Fruit fly (Drosophila melanogaster) whole organism, embryonic: ENCODE data around the gene nmo.

Experiments
- Ada2b ChIP-seq: fragments of 200-800 bp; sonication (Bioruptor generic); IDR thresholded peaks from 2 replicates; pipeline ENCODE4 v1.3.6; 2022; ENCODE audit warnings: missing biosample characterization, missing genetic modification characterization
- Atf-2 ChIP-seq: fragments of 200-800 bp; sonication (Bioruptor generic); optimal IDR thresholded peaks from 2 replicates; lab custom pipeline; 2016; ENCODE audit warnings: missing biosample characterization, missing genetic modification characterization
- BEAF-32 ChIP-seq: fragments of 200-800 bp; sonication (Bioruptor generic); optimal IDR thresholded peaks from 3 replicates; lab custom pipeline; 2017; ENCODE audit warnings: missing biosample characterization, missing genetic modification characterization, mild to moderate bottlenecking, moderate library complexity, missing genetic modification reagents
- Bteb2 ChIP-seq: fragments of 200-800 bp; sonication (Bioruptor generic); optimal IDR thresholded peaks from 2 replicates; lab custom pipeline; 2016; ENCODE audit warnings: missing biosample characterization, missing genetic modification characterization
- CG1024 ChIP-seq: fragments of 200-800 bp; sonication (Bioruptor generic); IDR thresholded peaks from 2 replicates; pipeline ENCODE4 v1.3.6; 2022; ENCODE audit warnings: missing biosample characterization, missing genetic modification characterization
- CG10959 ChIP-seq: fragments of 200-800 bp; sonication (Bioruptor generic); IDR thresholded peaks from 2 replicates; pipeline ENCODE4 v1.3.6; 2022; ENCODE audit warnings: missing biosample characterization, missing genetic modification characterization
- CG11456 ChIP-seq: fragments of 200-800 bp; sonication (Bioruptor generic); IDR thresholded peaks from 3 replicates; pipeline ENCODE4 v1.3.6; 2022; ENCODE audit warnings: missing biosample characterization, missing genetic modification characterization
- CG12236 ChIP-seq: fragments of 200-800 bp; sonication (Bioruptor generic); optimal IDR thresholded peaks from 2 replicates; lab custom pipeline; 2016; ENCODE audit warnings: missing biosample characterization, missing genetic modification characterization
- CG1233 ChIP-seq: fragments of 200-800 bp; sonication (Bioruptor generic); optimal IDR thresholded peaks from 4 replicates; lab custom pipeline; 2018; ENCODE audit warnings: missing biosample characterization, mild to moderate bottlenecking, missing genetic modification characterization
- CG12942 ChIP-seq: fragments of 200-800 bp; sonication (Bioruptor generic); optimal IDR thresholded peaks from 3 replicates; lab custom pipeline; 2016; ENCODE audit warnings: missing biosample characterization, missing genetic modification characterization
- CG14710 ChIP-seq: fragments of 200-800 bp; sonication (Bioruptor generic); optimal IDR thresholded peaks from 3 replicates; lab custom pipeline; 2019; ENCODE audit warnings: missing biosample characterization, mild to moderate bottlenecking, missing genetic modification characterization, moderate library complexity
- CG1647 ChIP-seq: fragments of 200-800 bp; sonication (Bioruptor generic); optimal IDR thresholded peaks from 3 replicates; lab custom pipeline; 2016; ENCODE audit warnings: missing biosample characterization, missing genetic modification characterization
- CG16863 ChIP-seq: fragments of 200-800 bp; sonication (Bioruptor generic); optimal IDR thresholded peaks from 3 replicates; lab custom pipeline; 2016; ENCODE audit warnings: missing biosample characterization, missing genetic modification characterization
- CG18476 ChIP-seq: fragments of 200-800 bp; sonication (Bioruptor generic); optimal IDR thresholded peaks from 2 replicates; lab custom pipeline; 2016; ENCODE audit warnings: missing biosample characterization, mild to moderate bottlenecking, missing genetic modification characterization
- CG18764 ChIP-seq: fragments of 200-800 bp; sonication (Bioruptor generic); optimal IDR thresholded peaks from 3 replicates; lab custom pipeline; 2016; ENCODE audit warnings: missing biosample characterization, missing genetic modification characterization
- CG30020 ChIP-seq: fragments of 200-800 bp; optimal IDR thresholded peaks from 2 replicates; lab custom pipeline; 2019; ENCODE audit warnings: missing biosample characterization, mild to moderate bottlenecking, missing genetic modification characterization, moderate library complexity
- CG3407 ChIP-seq: fragments of 200-800 bp; sonication (Bioruptor generic); optimal IDR thresholded peaks from 2 replicates; lab custom pipeline; 2018; ENCODE audit warnings: missing biosample characterization, mild to moderate bottlenecking, missing genetic modification characterization
- CG6689 ChIP-seq: fragments of 200-800 bp; sonication (Bioruptor generic); IDR thresholded peaks from 2 replicates; pipeline ENCODE4 v1.3.6; 2022; ENCODE audit warnings: missing biosample characterization, missing genetic modification characterization
- CG7928 ChIP-seq: fragments of 200-800 bp; sonication (Bioruptor generic); optimal IDR thresholded peaks from 2 replicates; lab custom pipeline; 2017; ENCODE audit warnings: missing biosample characterization, mild to moderate bottlenecking, missing genetic modification characterization
- CG8281 ChIP-seq: fragments of 200-800 bp; sonication (Bioruptor generic); optimal IDR thresholded peaks from 2 replicates; lab custom pipeline; 2018; ENCODE audit warnings: missing biosample characterization, mild to moderate bottlenecking, missing genetic modification characterization, moderate library complexity
- CG9215 ChIP-seq: fragments of 200-800 bp; sonication (Bioruptor generic); IDR thresholded peaks from 2 replicates; pipeline ENCODE4 v1.3.6; 2022; ENCODE audit warnings: missing biosample characterization, missing genetic modification characterization
- CG9437 ChIP-seq: fragments of 200-800 bp; sonication (Bioruptor generic); optimal IDR thresholded peaks from 2 replicates; lab custom pipeline; 2018; ENCODE audit warnings: missing biosample characterization, mild to moderate bottlenecking, missing genetic modification characterization
- CG9609 ChIP-seq: fragments of 200-800 bp; sonication (Bioruptor generic); optimal IDR thresholded peaks from 3 replicates; lab custom pipeline; 2016; ENCODE audit warnings: missing biosample characterization, missing genetic modification characterization
- CG9932 ChIP-seq: fragments of 200-800 bp; sonication (Bioruptor generic); IDR thresholded peaks from 2 replicates; pipeline ENCODE4 v1.3.6; 2022; ENCODE audit warnings: missing biosample characterization, missing genetic modification characterization
- CrebB ChIP-seq: fragments of 200-800 bp; sonication (Bioruptor generic); optimal IDR thresholded peaks from 3 replicates; lab custom pipeline; 2018; ENCODE audit warnings: missing biosample characterization, mild to moderate bottlenecking, missing genetic modification characterization
- D ChIP-seq, 2 experiments: fragments of 200-800 bp in 1 of 2; fragments of >200 bp in 1 of 2; sonication (Bioruptor generic) in 1 of 2; optimal IDR thresholded peaks; 2 replicates in 1 of 2; 3 replicates in 1 of 2; lab custom pipeline; 2017; ENCODE audit warnings: mild to moderate bottlenecking in 1 of 2, missing biosample characterization in 1 of 2, missing genetic modification characterization in 1 of 2, missing genetic modification reagents in 1 of 2
- Deaf1 ChIP-seq: fragments of 200-800 bp; optimal IDR thresholded peaks from 3 replicates; lab custom pipeline; 2019; ENCODE audit warnings: missing biosample characterization, mild to moderate bottlenecking, missing genetic modification characterization, moderate library complexity
- Dref ChIP-seq: fragments of 200-800 bp; sonication (Bioruptor generic); IDR thresholded peaks from 2 replicates; pipeline ENCODE4 v1.3.6; 2022; ENCODE audit warnings: missing biosample characterization, missing genetic modification characterization
- E2f1 ChIP-seq: fragments of 200-800 bp; sonication (Bioruptor generic); IDR thresholded peaks from 2 replicates; pipeline ENCODE4 v1.3.6; 2022; ENCODE audit warnings: missing biosample characterization, missing genetic modification characterization
- HHEX ChIP-seq: fragments of 200-800 bp; sonication (Bioruptor generic); optimal IDR thresholded peaks from 3 replicates; lab custom pipeline; 2017; ENCODE audit warnings: missing biosample characterization, mild to moderate bottlenecking, missing genetic modification characterization, missing genetic modification reagents
- Hey ChIP-seq: fragments of 200-800 bp; sonication (Bioruptor generic); optimal IDR thresholded peaks from 3 replicates; lab custom pipeline; 2018; ENCODE audit warnings: missing biosample characterization, mild to moderate bottlenecking, missing genetic modification characterization
- Lpt ChIP-seq: fragments of >200 bp; optimal IDR thresholded peaks from 2 replicates; lab custom pipeline; 2018; ENCODE audit warnings: missing biosample characterization, missing genetic modification characterization
- Pdp1 ChIP-seq, 2 experiments: fragments of 200-800 bp; sonication (Bioruptor generic); optimal IDR thresholded peaks; 3 replicates each; lab custom pipeline; 2016; ENCODE audit warnings: missing biosample characterization in 2 of 2, missing genetic modification characterization in 2 of 2, mild to moderate bottlenecking in 1 of 2, moderate library complexity in 1 of 2
- chinmo ChIP-seq: fragments of 200-800 bp; sonication (Bioruptor generic); IDR thresholded peaks from 4 replicates; pipeline ENCODE4 v1.3.6; 2022; ENCODE audit warnings: missing biosample characterization, missing genetic modification characterization; ENCODE audit not compliant: partially characterized antibody
- gsb ChIP-seq: fragments of 200-800 bp; sonication (Bioruptor generic); IDR thresholded peaks from 2 replicates; pipeline ENCODE4 v1.3.6; 2022; ENCODE audit warnings: missing biosample characterization, missing genetic modification characterization
- her ChIP-seq: fragments of 200-800 bp; sonication (Bioruptor generic); optimal IDR thresholded peaks from 2 replicates; lab custom pipeline; 2016; ENCODE audit warnings: missing biosample characterization, missing genetic modification characterization
- ind ChIP-seq: fragments of 200-800 bp; sonication (Bioruptor generic); optimal IDR thresholded peaks from 3 replicates; lab custom pipeline; 2016; ENCODE audit warnings: missing biosample characterization, missing genetic modification characterization
- jigr1 ChIP-seq: fragments of 200-800 bp; sonication (Bioruptor generic); IDR thresholded peaks from 3 replicates; pipeline ENCODE4 v1.3.6; 2022; ENCODE audit warnings: missing biosample characterization, missing genetic modification characterization
- kah ChIP-seq: fragments of 200-800 bp; sonication (Bioruptor generic); optimal IDR thresholded peaks from 2 replicates; lab custom pipeline; 2018; ENCODE audit warnings: missing biosample characterization, mild to moderate bottlenecking, missing genetic modification characterization
- nerfin-1 ChIP-seq: fragments of 200-800 bp; sonication (Bioruptor generic); optimal IDR thresholded peaks from 3 replicates; lab custom pipeline; 2019; ENCODE audit warnings: missing biosample characterization, mild to moderate bottlenecking, missing genetic modification characterization, moderate library complexity
- pfk ChIP-seq: fragments of 200-800 bp; sonication (Bioruptor generic); optimal IDR thresholded peaks from 2 replicates; lab custom pipeline; 2018; ENCODE audit warnings: missing biosample characterization, mild to moderate bottlenecking, missing genetic modification characterization, moderate library complexity
- psq ChIP-seq: fragments of 200-800 bp; sonication (Bioruptor generic); optimal IDR thresholded peaks from 2 replicates; lab custom pipeline; 2017; ENCODE audit warnings: missing biosample characterization, missing genetic modification characterization
- pzg ChIP-seq: fragments of 200-800 bp; sonication (Bioruptor generic); optimal IDR thresholded peaks from 3 replicates; lab custom pipeline; 2018; ENCODE audit warnings: missing biosample characterization, mild to moderate bottlenecking, missing genetic modification characterization, moderate library complexity
- sqz ChIP-seq: fragments of 200-800 bp; sonication (Bioruptor generic); optimal IDR thresholded peaks from 3 replicates; lab custom pipeline; 2018; ENCODE audit warnings: missing biosample characterization, mild to moderate bottlenecking, missing genetic modification characterization
- sug ChIP-seq: fragments of 200-800 bp; optimal IDR thresholded peaks from 2 replicates; lab custom pipeline; 2019; ENCODE audit warnings: missing biosample characterization, mild to moderate bottlenecking, missing genetic modification characterization, moderate library complexity
- tup ChIP-seq: fragments of 200-800 bp; sonication (Bioruptor generic); optimal IDR thresholded peaks from 2 replicates; lab custom pipeline; 2016; ENCODE audit warnings: missing biosample characterization, mild to moderate bottlenecking, missing genetic modification characterization, moderate library complexity
- unc-4 ChIP-seq: fragments of 200-800 bp; sonication (Bioruptor generic); IDR thresholded peaks from 2 replicates; pipeline ENCODE4 v1.3.6; 2022; ENCODE audit warnings: missing biosample characterization, missing genetic modification characterization; ENCODE audit not compliant: partially characterized antibody
- vvl ChIP-seq: fragments of 200-800 bp; sonication (Bioruptor generic); IDR thresholded peaks from 2 replicates; pipeline ENCODE4 v1.3.6; 2022; ENCODE audit warnings: missing biosample characterization, missing genetic modification characterization
- wdn ChIP-seq: fragments of 200-800 bp; sonication (Bioruptor generic); IDR thresholded peaks from 2 replicates; pipeline ENCODE4 v1.3.6; 2022; ENCODE audit warnings: missing biosample characterization, missing genetic modification characterization

nmo gene

DNA sequence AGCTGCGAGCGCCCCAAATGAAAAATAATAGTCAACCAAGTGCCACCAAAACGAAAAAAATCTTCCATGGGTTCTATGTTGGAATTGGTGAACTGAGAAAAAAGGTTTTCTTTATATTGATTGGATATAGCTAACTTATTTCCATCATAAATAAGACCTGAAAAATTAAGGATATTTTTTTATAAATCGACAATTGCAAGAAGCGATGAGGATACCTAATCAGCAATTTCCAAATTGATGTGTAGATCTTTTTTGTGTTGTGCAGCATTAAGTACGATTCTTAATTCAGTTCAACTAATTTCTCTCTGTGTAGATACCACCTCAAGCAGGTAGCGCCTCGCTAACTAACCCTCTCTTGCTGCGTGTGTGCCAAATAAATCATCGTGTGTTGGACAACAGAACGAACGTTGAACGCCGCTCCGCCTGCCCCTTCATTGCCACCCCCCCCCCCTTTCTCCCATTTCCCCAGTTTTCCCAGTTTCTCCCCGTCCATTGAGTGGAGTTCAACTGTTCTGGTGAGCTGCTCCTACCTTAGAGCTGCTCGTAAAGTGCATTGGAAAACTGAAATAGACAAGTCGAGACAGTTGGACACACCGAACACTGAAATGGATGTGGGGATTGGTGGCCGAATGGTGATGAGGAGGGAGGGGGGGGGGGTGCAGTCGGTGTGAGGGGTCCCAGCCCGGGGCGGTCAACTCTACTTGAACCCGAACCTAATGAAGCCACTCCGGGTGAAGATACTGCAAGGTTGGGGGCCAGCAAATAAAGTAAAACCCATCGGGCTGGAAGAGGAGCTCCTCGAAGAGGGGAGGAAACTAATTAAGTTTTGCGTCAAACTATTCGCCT is 10.2 kb downstream of the nmo start (continued):
- TF ChIP-seq CG6689 (GFP tag; lab: Robert Waterston, UW) = peak; percentile 68
- no peak for TF ChIP-seq CG9932 (GFP tag; lab: Robert Waterston, UW)
- peak; percentile 8 for TF ChIP-seq CrebB (tag; lab: Kevin White, UChicago)
- TF ChIP-seq vvl (GFP tag; lab: Robert Waterston, UW) = peak; percentile 73
- TF ChIP-seq Hey (tag; lab: Kevin White, UChicago) = no peak
- TF ChIP-seq pzg (GFP tag; lab: Kevin White, UChicago) = no peak
- peak; percentile 17 for TF ChIP-seq kah (GFP tag; lab: Kevin White, UChicago)
- TF ChIP-seq CG12236 = peak; percentile 27
- TF ChIP-seq CG7928 (GFP tag; lab: Kevin White, UChicago) = no peak
- no peak for TF ChIP-seq CG9609 (GFP tag; lab: Kevin White, UChicago)
- peak; percentile 60 for TF ChIP-seq CG9437 (GFP tag; lab: Kevin White, UChicago)
- TF ChIP-seq Pdp1 (GFP tag; optimal IDR thresholded peaks at IDR 0.05; lab: Kevin White, UChicago) = peak; percentile 37 to 57
- peak; percentile 92 for TF ChIP-seq CG14710 (tag; lab: Kevin White, UChicago)
- TF ChIP-seq Ada2b (GFP tag; lab: Robert Waterston, UW) = peak; percentile 25; the same call in 1 of the 2 replicates
- no peak for TF ChIP-seq BEAF-32 (GFP tag; lab: Kevin White, UChicago)
- peak; percentile 49 for TF ChIP-seq ind (GFP tag; lab: Kevin White, UChicago)
- TF ChIP-seq Bteb2 (GFP tag; lab: Kevin White, UChicago) = no peak
- TF ChIP-seq Lpt (GFP tag; lab: Kevin White, UChicago) = no peak
- TF ChIP-seq CG1647 = no peak
- peak; percentile 68 for TF ChIP-seq nerfin-1
- TF ChIP-seq CG30020 (tag; lab: Kevin White, UChicago) = peak; percentile 19
- TF ChIP-seq chinmo (GFP tag; lab: Robert Waterston, UW) = no peak
- TF ChIP-seq Atf-2 (GFP tag; lab: Kevin White, UChicago) = peak; percentile 22
- no peak for TF ChIP-seq psq
- no peak for TF ChIP-seq her (GFP tag; lab: Kevin White, UChicago)
- TF ChIP-seq CG1024 (GFP tag; lab: Robert Waterston, UW) = peak; percentile 53
- peak; percentile 80 for TF ChIP-seq CG10959 (GFP tag; lab: Robert Waterston, UW)
- TF ChIP-seq Dref (GFP tag; lab: Robert Waterston, UW) = no peak
- peak; percentile 29 for TF ChIP-seq Deaf1 (tag; lab: Kevin White, UChicago)
- TF ChIP-seq CG8281 (tag; lab: Kevin White, UChicago) = peak; percentile 10
- peak; percentile 32 for TF ChIP-seq HHEX (GFP tag; lab: Kevin White, UChicago)
- TF ChIP-seq wdn = no peak
- TF ChIP-seq D (optimal IDR thresholded peaks at IDR 0.05; lab: Kevin White, UChicago) = no peak
- TF ChIP-seq D (GFP tag; optimal IDR thresholded peaks at IDR 0.05; lab: Kevin White, UChicago) = peak; percentile 85
- no peak for TF ChIP-seq CG11456
- TF ChIP-seq unc-4 (GFP tag; lab: Robert Waterston, UW) = no peak
- TF ChIP-seq sqz (GFP tag; lab: Kevin White, UChicago) = peak; percentile 69
- no peak for TF ChIP-seq pfk (GFP tag; lab: Kevin White, UChicago)
- no peak for TF ChIP-seq CG12942 (GFP tag; lab: Kevin White, UChicago)
- peak; percentile 42 for TF ChIP-seq CG3407
- peak; percentile 62 for TF ChIP-seq CG18476 (GFP tag; lab: Kevin White, UChicago)
- peak; percentile 59 for TF ChIP-seq CG18764 (GFP tag; lab: Kevin White, UChicago)
- no peak for TF ChIP-seq tup (GFP tag; lab: Kevin White, UChicago)
- no peak for TF ChIP-seq sug (tag; lab: Kevin White, UChicago)
- TF ChIP-seq E2f1 (GFP tag; lab: Robert Waterston, UW) = 0 out of 2 replicates have a peak, but pooled peaks have one; percentile 37
- TF ChIP-seq CG9215 (GFP tag; lab: Robert Waterston, UW) = no peak
- TF ChIP-seq CG1233 (GFP tag; lab: Kevin White, UChicago) = peak; percentile 68
- TF ChIP-seq jigr1 (GFP tag; lab: Robert Waterston, UW) = peak; percentile 37; the same call in 1 of the 3 replicates
- TF ChIP-seq gsb (GFP tag; lab: Robert Waterston, UW) = 0 out of 2 replicates have a peak, but pooled peaks have one; percentile 21
- TF ChIP-seq CG16863 (GFP tag; lab: Kevin White, UChicago) = peak; percentile 33
